Fruit fly (Drosophila melanogaster): ENCODE measurements around the gene mthl7.

The mthl7 gene

DNA sequence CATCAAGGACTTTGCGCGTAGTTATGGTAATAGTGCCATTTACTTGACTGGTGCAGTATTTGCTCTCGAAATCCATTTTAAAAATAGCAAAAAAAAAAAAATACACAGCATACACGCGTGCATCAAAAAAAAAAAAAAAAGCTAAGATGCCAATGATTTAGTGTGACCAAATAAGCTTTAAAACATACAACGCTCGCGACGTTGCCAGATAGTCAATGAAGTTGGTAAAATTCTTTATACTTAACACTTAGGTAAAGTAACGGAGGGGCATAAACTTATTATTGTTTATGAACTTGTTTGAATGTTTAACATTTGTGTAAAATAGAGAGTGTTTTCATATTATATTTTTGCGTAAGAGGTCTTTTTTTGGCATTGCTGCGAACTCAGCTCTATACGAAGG is 30.3 kb upstream of the mthl7 start, which contains the start of gene tut:
tut (minus strand) TSS at position 148 of the 400 bp plus-strand sequence.
- TF ChIP-seq CG34367 (tag; optimal IDR thresholded peaks at IDR 0.05) = no peak
- no peak for TF ChIP-seq CG13204 (GFP tag; optimal IDR thresholded peaks at IDR 0.05)
- TF ChIP-seq D1 (tag; optimal IDR thresholded peaks at IDR 0.05) = no peak
- no peak for TF ChIP-seq rn (GFP tag; IDR thresholded peaks at IDR 0.05)
- TF ChIP-seq EcR (GFP tag; optimal IDR thresholded peaks at IDR 0.05) = no peak
- TF ChIP-seq Ets98B (GFP tag; IDR thresholded peaks at IDR 0.05) = no peak
- no peak for TF ChIP-seq CG15710 (tag; optimal IDR thresholded peaks at IDR 0.05)
- TF ChIP-seq Pif1A (GFP tag; optimal IDR thresholded peaks at IDR 0.05) = no peak
- TF ChIP-seq CG8159 (tag; optimal IDR thresholded peaks at IDR 0.05) = no peak
- TF ChIP-seq CG9948 (tag; optimal IDR thresholded peaks at IDR 0.05) = no peak

- TF ChIP-seq D1 (tag; optimal IDR thresholded peaks at IDR 0.05) (no peak), CG15710 (tag; optimal IDR thresholded peaks at IDR 0.05) (no peak), CG14655 (GFP tag; optimal IDR thresholded peaks at IDR 0.05) (no peak), CG13204 (GFP tag; optimal IDR thresholded peaks at IDR 0.05) (no peak), CG32121 (GFP tag; IDR thresholded peaks at IDR 0.05) (no peak), Ets98B (GFP tag; IDR thresholded peaks at IDR 0.05) (no peak), Pif1A (GFP tag; optimal IDR thresholded peaks at IDR 0.05) (no peak), CG9948 (tag; optimal IDR thresholded peaks at IDR 0.05) (no peak), CG8301 (tag; optimal IDR thresholded peaks at IDR 0.05) (no peak), fd96Ca (GFP tag; IDR thresholded peaks at IDR 0.05) (no peak), Snoo (tag; optimal IDR thresholded peaks at IDR 0.05) (no peak), CG12605 (GFP tag; IDR thresholded peaks at IDR 0.05) (no peak), gl (tag; optimal IDR thresholded peaks at IDR 0.05) (no peak), CG8159 (tag; optimal IDR thresholded peaks at IDR 0.05) (no peak), CG4496 (GFP tag; IDR thresholded peaks at IDR 0.05) (no peak), CG17806 (tag; optimal IDR thresholded peaks at IDR 0.05) (no peak), CG10348 (GFP tag; IDR thresholded peaks at IDR 0.05) (no peak), rn (GFP tag; IDR thresholded peaks at IDR 0.05) (no peak)
These were observed 22.1 kb upstream of the mthl7 start, which contains the start of the genes CG7366 and CG13679 for dm6 chr3L:8202317-8202842. Gene CG7366, minus strand, starts transcription at chr3L:8202417. Gene CG13679, plus strand, starts transcription at chr3L:8202792.

DNA sequence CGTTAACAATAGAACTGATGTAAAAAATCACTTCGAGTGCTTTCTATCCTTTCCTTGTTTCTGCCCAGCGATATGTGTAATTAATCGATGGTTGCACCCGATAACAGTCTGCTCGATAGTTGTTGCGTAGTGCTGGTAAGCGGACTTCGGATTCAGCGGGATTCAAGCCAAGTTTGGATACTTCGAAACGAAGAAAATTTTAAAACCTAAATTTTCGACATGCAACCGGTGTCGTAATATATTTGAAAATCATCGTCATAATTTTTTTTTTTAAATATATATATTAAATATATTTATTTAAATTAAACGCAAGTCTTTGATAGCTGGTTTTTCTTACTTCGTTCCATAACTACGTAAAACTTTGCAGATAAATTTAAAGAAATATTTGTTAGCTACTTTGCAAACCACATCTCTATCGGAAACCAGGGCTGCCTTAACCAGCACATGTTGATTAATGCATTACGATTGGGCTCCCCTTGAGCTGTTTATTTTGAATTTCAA is 17.5 kb upstream of the mthl7 start, which contains the start of the genes UbcE2M and Dhps:
UbcE2M (minus strand) TSS at position 209 of the 501 bp plus-strand sequence.
Dhps (plus strand) TSS at position 429 of the 501 bp plus-strand sequence.
- TF ChIP-seq Ets98B (GFP tag; IDR thresholded peaks at IDR 0.05) (peak; percentile 53), Pif1B (GFP tag; optimal IDR thresholded peaks at IDR 0.05) (no peak), CG17806 (tag; optimal IDR thresholded peaks at IDR 0.05) (peak; percentile 69), EcR (GFP tag; optimal IDR thresholded peaks at IDR 0.05) (no peak), CG15710 (tag; optimal IDR thresholded peaks at IDR 0.05) (peak; percentile 79), CG9948 (tag; optimal IDR thresholded peaks at IDR 0.05) (peak; percentile 68), CG4496 (GFP tag; IDR thresholded peaks at IDR 0.05) (peak; percentile 67; the same call in 2 of the 3 replicates), fd96Ca (GFP tag; IDR thresholded peaks at IDR 0.05) (peak; percentile 67), CG10348 (GFP tag; IDR thresholded peaks at IDR 0.05) (0 out of 2 replicates have a peak, but pooled peaks have one; percentile 30), Snoo (tag; optimal IDR thresholded peaks at IDR 0.05) (peak; percentile 69)

DNA sequence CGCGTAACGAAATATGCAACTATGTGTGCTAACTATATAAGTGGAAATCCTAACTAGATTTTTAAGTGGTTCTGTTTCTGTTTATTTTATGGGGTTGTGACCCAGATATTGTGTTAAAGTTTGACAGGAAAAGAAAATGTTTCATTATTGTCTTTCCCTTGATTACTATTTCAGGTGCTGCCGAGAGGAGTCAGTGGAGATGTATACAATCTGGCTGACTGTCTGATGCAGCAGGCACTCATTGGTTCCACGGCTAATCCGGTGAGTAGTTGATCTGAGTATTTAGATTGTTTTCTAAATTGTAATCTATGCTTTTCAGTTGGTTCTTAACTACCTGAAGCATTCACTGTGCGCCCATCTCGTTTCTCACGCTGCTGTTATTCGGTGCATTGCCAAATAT is 12.7 kb upstream of the mthl7 start, which contains the start of gene CG7387:
CG7387 (minus strand) TSS at position 101 of the 400 bp plus-strand sequence.
- TF ChIP-seq CG8159 (tag; optimal IDR thresholded peaks at IDR 0.05) (no peak), Snoo (tag; optimal IDR thresholded peaks at IDR 0.05) (no peak), CG9948 (tag; optimal IDR thresholded peaks at IDR 0.05) (no peak), Pif1B (GFP tag; optimal IDR thresholded peaks at IDR 0.05) (no peak), CG10348 (GFP tag; IDR thresholded peaks at IDR 0.05) (no peak), rn (GFP tag; IDR thresholded peaks at IDR 0.05) (no peak), CG34367 (tag; optimal IDR thresholded peaks at IDR 0.05) (no peak), fd96Ca (GFP tag; IDR thresholded peaks at IDR 0.05) (no peak), Ets98B (GFP tag; IDR thresholded peaks at IDR 0.05) (no peak)

dm6 chr3L:8191042-8191613 is 10.8 kb upstream of the mthl7 start, which contains the start of gene MED24:
Gene MED24, plus strand, starts transcription at chr3L:8191270.
- no peak for TF ChIP-seq CG17806 (tag; optimal IDR thresholded peaks at IDR 0.05)
- no peak for TF ChIP-seq CG14655 (GFP tag; optimal IDR thresholded peaks at IDR 0.05)
- no peak for TF ChIP-seq D1 (tag; optimal IDR thresholded peaks at IDR 0.05)
- no peak for TF ChIP-seq CG10348 (GFP tag; IDR thresholded peaks at IDR 0.05)
- no peak for TF ChIP-seq fd96Ca (GFP tag; IDR thresholded peaks at IDR 0.05)
- TF ChIP-seq Pif1A (GFP tag; optimal IDR thresholded peaks at IDR 0.05) = no peak
- TF ChIP-seq Ets98B (GFP tag; IDR thresholded peaks at IDR 0.05) = no peak
- no peak for TF ChIP-seq CG13204 (GFP tag; optimal IDR thresholded peaks at IDR 0.05)
- TF ChIP-seq rn (GFP tag; IDR thresholded peaks at IDR 0.05) = no peak
- TF ChIP-seq EcR (GFP tag; optimal IDR thresholded peaks at IDR 0.05) = no peak
- no peak for TF ChIP-seq gl (tag; optimal IDR thresholded peaks at IDR 0.05)
- TF ChIP-seq CG15710 (tag; optimal IDR thresholded peaks at IDR 0.05) = no peak
- no peak for TF ChIP-seq CG8301 (tag; optimal IDR thresholded peaks at IDR 0.05)
- no peak for TF ChIP-seq CG32121 (GFP tag; IDR thresholded peaks at IDR 0.05)

dm6 chr3L:8189234-8189633 is 8.9 kb upstream of the mthl7 start:
- TF ChIP-seq CG17806 (tag; optimal IDR thresholded peaks at IDR 0.05) (no peak), CG9948 (tag; optimal IDR thresholded peaks at IDR 0.05) (no peak), CG13204 (GFP tag; optimal IDR thresholded peaks at IDR 0.05) (no peak), CG8301 (tag; optimal IDR thresholded peaks at IDR 0.05) (no peak), CG15710 (tag; optimal IDR thresholded peaks at IDR 0.05) (no peak), Pif1B (GFP tag; optimal IDR thresholded peaks at IDR 0.05) (no peak), Snoo (tag; optimal IDR thresholded peaks at IDR 0.05) (no peak), CG12605 (GFP tag; IDR thresholded peaks at IDR 0.05) (no peak), rn (GFP tag; IDR thresholded peaks at IDR 0.05) (no peak), D1 (tag; optimal IDR thresholded peaks at IDR 0.05) (no peak), gl (tag; optimal IDR thresholded peaks at IDR 0.05) (no peak), CG32121 (GFP tag; IDR thresholded peaks at IDR 0.05) (no peak), Ets98B (GFP tag; IDR thresholded peaks at IDR 0.05) (no peak), CG10348 (GFP tag; IDR thresholded peaks at IDR 0.05) (no peak), CG4496 (GFP tag; IDR thresholded peaks at IDR 0.05) (no peak), CG34367 (tag; optimal IDR thresholded peaks at IDR 0.05) (no peak), Pif1A (GFP tag; optimal IDR thresholded peaks at IDR 0.05) (no peak), CG14655 (GFP tag; optimal IDR thresholded peaks at IDR 0.05) (no peak), CG8159 (tag; optimal IDR thresholded peaks at IDR 0.05) (no peak), fd96Ca (GFP tag; IDR thresholded peaks at IDR 0.05) (no peak)

All from whole organism, pupa.